Worm (Caenorhabditis elegans) whole organism, L1 larva: ENCODE results near the gene ztf-17.

Experiments used
- C16A3.4 ChIP-seq: fragments of 150-350 bp; optimal IDR thresholded peaks from 2 replicates; lab custom pipeline; 2014; ENCODE audit warnings: missing biosample characterization, missing genetic modification characterization
- C34B4.2 ChIP-seq: sonication (generic microtip); optimal IDR thresholded peaks from 2 replicates; lab custom pipeline; 2017; ENCODE audit warnings: mild to moderate bottlenecking, missing genetic modification characterization, missing compliant biosample characterization
- F16B12.6 ChIP-seq: fragments of 150-350 bp; optimal IDR thresholded peaks from 2 replicates; lab custom pipeline; 2014; ENCODE audit warnings: missing biosample characterization, missing genetic modification characterization
- aha-1 ChIP-seq: fragments of 150-350 bp; optimal IDR thresholded peaks from 2 replicates; lab custom pipeline; 2014; ENCODE audit warnings: missing biosample characterization, missing genetic modification characterization
- aly-2 ChIP-seq: fragments of 150-350 bp; optimal IDR thresholded peaks from 2 replicates; lab custom pipeline; 2014; ENCODE audit warnings: missing biosample characterization, missing genetic modification characterization
- ama-1 ChIP-seq: fragments of 150-350 bp; optimal IDR thresholded peaks from 2 replicates; lab custom pipeline; 2014
- blmp-1 ChIP-seq: fragments of 150-350 bp; optimal IDR thresholded peaks from 2 replicates; lab custom pipeline; 2014; ENCODE audit warnings: missing biosample characterization, missing genetic modification characterization
- ceh-63 ChIP-seq: fragments of 200-800 bp; sonication (Bioruptor generic); optimal IDR thresholded peaks from 2 replicates; lab custom pipeline; 2018; ENCODE audit warnings: mild to moderate bottlenecking, missing genetic modification characterization, missing compliant biosample characterization
- ceh-88 ChIP-seq: fragments of 200-800 bp; sonication (Bioruptor generic); IDR thresholded peaks from 2 replicates; pipeline ENCODE4 v1.3.6; 2022; ENCODE audit warnings: missing genetic modification characterization, missing compliant biosample characterization
- ceh-90 ChIP-seq: sonication (generic microtip); optimal IDR thresholded peaks from 2 replicates; lab custom pipeline; 2016; ENCODE audit warnings: missing genetic modification characterization, missing compliant biosample characterization
- ces-1 ChIP-seq: fragments of 150-350 bp; optimal IDR thresholded peaks from 2 replicates; lab custom pipeline; 2014; ENCODE audit warnings: missing biosample characterization, missing genetic modification reagents, missing genetic modification characterization
- dpl-1 ChIP-seq, 3 experiments: fragments of 150-350 bp in 2 of 3; sonication (generic microtip) in 1 of 3; optimal IDR thresholded peaks; 2 replicates each; lab custom pipeline; 2014 to 2017; ENCODE audit warnings: missing biosample characterization in 3 of 3, missing genetic modification characterization in 3 of 3, missing genetic modification reagents in 3 of 3
- dsc-1 ChIP-seq: sonication (generic microtip); optimal IDR thresholded peaks from 2 replicates; lab custom pipeline; 2016; ENCODE audit warnings: mild to moderate bottlenecking, missing genetic modification characterization, missing compliant biosample characterization
- efl-1 ChIP-seq, 4 experiments: fragments of 150-350 bp; optimal IDR thresholded peaks in 3 of 4; peaks in 1 of 4; 1 replicate in 1 of 4; 2 replicates in 3 of 4; lab custom pipeline; 2014; ENCODE audit warnings: missing biosample characterization in 2 of 4, missing genetic modification characterization in 2 of 4, missing genetic modification reagents in 2 of 4
- efl-3 ChIP-seq: fragments of 200-800 bp; sonication (Bioruptor generic); optimal IDR thresholded peaks from 2 replicates; lab custom pipeline; 2018; ENCODE audit warnings: mild to moderate bottlenecking, missing genetic modification characterization, missing compliant biosample characterization
- egl-13 ChIP-seq: sonication (generic microtip); optimal IDR thresholded peaks from 2 replicates; lab custom pipeline; 2016; ENCODE audit warnings: missing genotype, missing genetic modification reagents, missing genetic modification characterization, missing compliant biosample characterization
- egl-27 ChIP-seq, 2 experiments: fragments of 150-350 bp in 1 of 2; sonication (generic microtip); optimal IDR thresholded peaks; 3 replicates each; lab custom pipeline; 2017 to 2018; ENCODE audit warnings: missing biosample characterization in 2 of 2, missing genetic modification characterization in 2 of 2, missing genetic modification reagents in 2 of 2
- elt-2 ChIP-seq: sonication (generic microtip); optimal IDR thresholded peaks from 2 replicates; lab custom pipeline; 2016; ENCODE audit warnings: missing genetic modification characterization, mild to moderate bottlenecking, inconsistent platforms, missing compliant biosample characterization, missing genetic modification reagents
- elt-3 ChIP-seq, 6 experiments: fragments of 150-350 bp in 1 of 6; sonication (generic microtip); optimal IDR thresholded peaks; 2 replicates each; lab custom pipeline; 2017 to 2018; ENCODE audit warnings: missing biosample characterization in 6 of 6, missing genetic modification characterization in 6 of 6, inconsistent platforms in 1 of 6
- fkh-10 ChIP-seq: sonication (generic microtip); optimal IDR thresholded peaks from 2 replicates; lab custom pipeline; 2017; ENCODE audit warnings: missing biosample characterization, missing genetic modification reagents, missing genetic modification characterization
- fkh-4 ChIP-seq: sonication (generic microtip); optimal IDR thresholded peaks from 2 replicates; lab custom pipeline; 2016; ENCODE audit warnings: missing compliant biosample characterization, missing genetic modification characterization, borderline replicate concordance
- fkh-8 ChIP-seq: sonication (generic microtip); optimal IDR thresholded peaks from 2 replicates; lab custom pipeline; 2016; ENCODE audit warnings: mild to moderate bottlenecking, missing genetic modification characterization, missing compliant biosample characterization
- isw-1 ChIP-seq: fragments of 200-800 bp; sonication (Bioruptor generic); IDR thresholded peaks from 2 replicates; pipeline ENCODE4 v1.3.6; 2022; ENCODE audit warnings: missing genetic modification characterization, missing compliant biosample characterization
- lin-14 ChIP-seq: fragments of 200-800 bp; sonication (Bioruptor generic); optimal IDR thresholded peaks from 2 replicates; lab custom pipeline; 2018; ENCODE audit warnings: mild to moderate bottlenecking, missing genetic modification characterization, moderate library complexity, missing compliant biosample characterization
- lin-15B ChIP-seq: fragments of 150-350 bp; sonication (generic microtip); optimal IDR thresholded peaks from 3 replicates; lab custom pipeline; 2014; ENCODE audit warnings: missing biosample characterization, missing genetic modification characterization
- lin-35 ChIP-seq, 2 experiments: fragments of 150-350 bp; optimal IDR thresholded peaks; 2 replicates each; lab custom pipeline; 2014; ENCODE audit warnings: missing biosample characterization in 2 of 2, missing genetic modification characterization in 2 of 2, missing genetic modification reagents in 2 of 2
- lsy-2 ChIP-seq, 2 experiments: fragments of 150-350 bp; optimal IDR thresholded peaks; 2 replicates each; lab custom pipeline; 2014; ENCODE audit warnings: missing biosample characterization in 2 of 2, missing genetic modification characterization in 2 of 2
- mdl-1 ChIP-seq, 2 experiments: fragments of 150-350 bp; optimal IDR thresholded peaks; 2 replicates each; lab custom pipeline; 2014 to 2017; ENCODE audit warnings: missing biosample characterization in 2 of 2, missing genetic modification characterization in 2 of 2, inconsistent platforms in 1 of 2
- mef-2 ChIP-seq: fragments of 150-350 bp; optimal IDR thresholded peaks from 2 replicates; lab custom pipeline; 2014; ENCODE audit warnings: missing biosample characterization, missing genetic modification characterization
- nhr-11 ChIP-seq: fragments of 150-350 bp; optimal IDR thresholded peaks from 2 replicates; lab custom pipeline; 2014; ENCODE audit warnings: missing biosample characterization, missing genetic modification characterization
- nhr-19 ChIP-seq: fragments of 200-800 bp; sonication (Bioruptor generic); conservative IDR thresholded peaks from 2 replicates; pipeline ENCODE4 v1.3.6; 2022; ENCODE audit warnings: missing genetic modification characterization, missing compliant biosample characterization
- nhr-20 ChIP-seq: sonication (generic microtip); optimal IDR thresholded peaks from 2 replicates; lab custom pipeline; 2016; ENCODE audit warnings: mild to moderate bottlenecking, missing genetic modification characterization, missing compliant biosample characterization
- nhr-237 ChIP-seq: fragments of 150-350 bp; optimal IDR thresholded peaks from 2 replicates; lab custom pipeline; 2014; ENCODE audit warnings: missing biosample characterization, missing genetic modification characterization
- nhr-28 ChIP-seq: fragments of 150-350 bp; optimal IDR thresholded peaks from 2 replicates; lab custom pipeline; 2014; ENCODE audit warnings: missing biosample characterization, missing genetic modification characterization
- nhr-76 ChIP-seq: sonication (generic microtip); optimal IDR thresholded peaks from 2 replicates; lab custom pipeline; 2017; ENCODE audit warnings: missing biosample characterization, missing genetic modification characterization
- nhr-77 ChIP-seq: fragments of 150-350 bp; optimal IDR thresholded peaks from 2 replicates; lab custom pipeline; 2014; ENCODE audit warnings: missing biosample characterization, missing genetic modification characterization
- nhr-85 ChIP-seq: sonication (generic microtip); peaks from one replicate; lab custom pipeline; 2016; ENCODE audit warnings: missing genetic modification characterization, inconsistent platforms, missing compliant biosample characterization
- nhr-90 ChIP-seq: sonication (generic microtip); optimal IDR thresholded peaks from 2 replicates; lab custom pipeline; 2016; ENCODE audit warnings: mild to moderate bottlenecking, missing genetic modification characterization, missing compliant biosample characterization; ENCODE audit not compliant: poor library complexity
- pax-3 ChIP-seq: fragments of 200-800 bp; sonication (Bioruptor generic); optimal IDR thresholded peaks from 2 replicates; lab custom pipeline; 2018; ENCODE audit warnings: mild to moderate bottlenecking, missing genetic modification characterization, moderate library complexity, missing compliant biosample characterization
- rnt-1 ChIP-seq: sonication (generic microtip); optimal IDR thresholded peaks from 2 replicates; lab custom pipeline; 2016; ENCODE audit warnings: mild to moderate bottlenecking, missing genetic modification characterization, moderate library complexity, missing compliant biosample characterization
- sup-37 ChIP-seq: fragments of 200-800 bp; sonication (Bioruptor generic); optimal IDR thresholded peaks from 2 replicates; lab custom pipeline; 2018; ENCODE audit warnings: mild to moderate bottlenecking, missing genetic modification characterization, missing compliant biosample characterization
- swsn-7 ChIP-seq: sonication (generic microtip); optimal IDR thresholded peaks from 2 replicates; lab custom pipeline; 2016; ENCODE audit warnings: missing genetic modification characterization, missing compliant biosample characterization
- unc-62 ChIP-seq: fragments of 150-350 bp; optimal IDR thresholded peaks from 2 replicates; lab custom pipeline; 2014; ENCODE audit warnings: missing biosample characterization, missing genetic modification reagents, missing genetic modification characterization
- xbp-1 ChIP-seq: sonication (generic microtip); optimal IDR thresholded peaks from 2 replicates; lab custom pipeline; 2016; ENCODE audit warnings: missing genetic modification characterization, missing compliant biosample characterization

Gene ztf-17

ce11 chrII:7845571-7846236 is 24.3 kb downstream of the ztf-17 start, which contains the start of gene T09A5.4:
T09A5.4 (plus strand) TSS chrII:7846186.
- TF ChIP-seq aha-1 (tag; lab: Kevin White, UChicago) (no peak), ama-1 (lab: Kevin White, UChicago) (no peak), efl-1 (optimal IDR thresholded peaks at IDR 0.05; lab: Kevin White, UChicago) (peak in 1 of 2 experiments; percentile 10), efl-1 (GFP tag; optimal IDR thresholded peaks at IDR 0.05 in 1 of 2; lab: Kevin White, UChicago) (no peak), ces-1 (GFP tag; lab: Kevin White, UChicago) (no peak), elt-3 (tag; optimal IDR thresholded peaks at IDR 0.05; lab: Kevin White, UChicago) (no peak), egl-27 (tag; optimal IDR thresholded peaks at IDR 0.05; lab: Kevin White, UChicago) (no peak), egl-13 (tag; lab: Kevin White, UChicago) (no peak), xbp-1 (tag; lab: Kevin White, UChicago) (no peak), lsy-2 (tag; optimal IDR thresholded peaks at IDR 0.05; lab: Kevin White, UChicago) (peak in 1 of 2 experiments; percentile 32), aly-2 (tag; lab: Kevin White, UChicago) (no peak), dpl-1 (GFP tag; optimal IDR thresholded peaks at IDR 0.05; lab: Kevin White, UChicago) (peak in 1 of 3 experiments; percentile 18), nhr-20 (tag; lab: Kevin White, UChicago) (no peak), nhr-77 (tag; lab: Kevin White, UChicago) (peak; percentile 7), lin-14 (GFP tag; lab: Kevin White, UChicago) (peak; percentile 14)
- TF ChIP-seq, all 84 proteins: peak for 5

ce11 chrII:7842053-7842452 is 27.9 kb downstream of the ztf-17 start, which contains the start of gene klp-3:
klp-3 (plus strand) TSS chrII:7842353.
- TF ChIP-seq nhr-77 (tag; lab: Kevin White, UChicago) (no peak), nhr-85 (peak; percentile 61)

ce11 chrII:7839703-7840102 is 30.3 kb downstream of the ztf-17 start:
- peak; percentile 15 for TF ChIP-seq rnt-1 (tag; lab: Kevin White, UChicago)
- no peak for TF ChIP-seq lin-15B (tag; lab: Kevin White, UChicago)
- peak in 1 of 2 experiments; percentile 8 for TF ChIP-seq lin-35 (GFP tag; optimal IDR thresholded peaks at IDR 0.05; lab: Kevin White, UChicago)
- TF ChIP-seq lin-14 (GFP tag; lab: Kevin White, UChicago): peak; percentile 47
- TF ChIP-seq F16B12.6: no peak
- TF ChIP-seq blmp-1 (tag; lab: Kevin White, UChicago): peak; percentile 90
- no peak for TF ChIP-seq fkh-4 (tag; lab: Kevin White, UChicago)
- TF ChIP-seq swsn-7 (tag; lab: Kevin White, UChicago): no peak
- TF ChIP-seq ceh-63 (GFP tag; lab: Kevin White, UChicago): no peak

DNA sequence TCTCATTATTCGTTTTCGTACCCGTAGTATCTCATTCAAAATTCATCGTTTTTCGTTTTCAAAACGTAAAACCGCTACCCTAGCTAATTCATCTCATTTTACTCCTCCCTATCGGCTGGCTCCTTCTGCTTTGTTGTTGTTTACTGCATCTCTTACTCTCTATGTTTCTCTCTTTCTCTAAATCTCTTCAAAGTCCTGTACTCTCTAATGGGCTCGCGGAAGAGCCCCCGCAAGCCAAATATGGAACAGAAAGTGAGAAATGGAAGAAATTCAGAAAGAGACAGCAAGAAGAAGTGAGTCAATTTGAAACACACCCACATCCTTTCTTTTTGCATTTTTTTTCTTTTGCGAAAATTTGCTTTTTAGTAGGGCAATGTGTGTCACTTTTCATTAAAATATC is 31.3 kb downstream of the ztf-17 start:
- TF ChIP-seq egl-27 (tag; optimal IDR thresholded peaks at IDR 0.05; lab: Kevin White, UChicago) (no peak), ceh-63 (GFP tag; lab: Kevin White, UChicago) (no peak), nhr-11 (tag; lab: Kevin White, UChicago) (no peak), dsc-1 (tag; lab: Kevin White, UChicago) (no peak), mef-2 (tag; lab: Kevin White, UChicago) (no peak), fkh-8 (no peak), pax-3 (tag; lab: Kevin White, UChicago) (no peak), nhr-19 (GFP tag; lab: Robert Waterston, UW) (no peak), fkh-10 (no peak), isw-1 (no peak), rnt-1 (tag; lab: Kevin White, UChicago) (peak; percentile 10), lin-14 (GFP tag; lab: Kevin White, UChicago) (peak; percentile 83), ceh-88 (no peak), nhr-28 (tag; lab: Kevin White, UChicago) (no peak), C16A3.4 (tag; lab: Kevin White, UChicago) (no peak), blmp-1 (tag; lab: Kevin White, UChicago) (no peak), efl-3 (GFP tag; lab: Kevin White, UChicago) (no peak), elt-2 (no peak), nhr-76 (no peak), efl-1 (optimal IDR thresholded peaks at IDR 0.05; lab: Kevin White, UChicago) (peak; percentile 9 to 28), efl-1 (GFP tag; optimal IDR thresholded peaks at IDR 0.05 in 1 of 2; lab: Kevin White, UChicago) (peak in 1 of 2 experiments; percentile 13), nhr-90 (tag; lab: Kevin White, UChicago) (no peak), mdl-1 (tag; optimal IDR thresholded peaks at IDR 0.05; lab: Kevin White, UChicago) (no peak), unc-62 (peak; percentile 17), sup-37 (GFP tag; lab: Kevin White, UChicago) (no peak), C34B4.2 (tag; lab: Kevin White, UChicago) (no peak), lsy-2 (tag; optimal IDR thresholded peaks at IDR 0.05; lab: Kevin White, UChicago) (peak; percentile 2 to 22), nhr-237 (tag; lab: Kevin White, UChicago) (no peak), lin-15B (tag; lab: Kevin White, UChicago) (no peak), ceh-90 (tag; lab: Kevin White, UChicago) (no peak)
